Worm (Caenorhabditis elegans): Measurements from ENCODE around the gene glb-19.

Gene glb-19

DNA sequence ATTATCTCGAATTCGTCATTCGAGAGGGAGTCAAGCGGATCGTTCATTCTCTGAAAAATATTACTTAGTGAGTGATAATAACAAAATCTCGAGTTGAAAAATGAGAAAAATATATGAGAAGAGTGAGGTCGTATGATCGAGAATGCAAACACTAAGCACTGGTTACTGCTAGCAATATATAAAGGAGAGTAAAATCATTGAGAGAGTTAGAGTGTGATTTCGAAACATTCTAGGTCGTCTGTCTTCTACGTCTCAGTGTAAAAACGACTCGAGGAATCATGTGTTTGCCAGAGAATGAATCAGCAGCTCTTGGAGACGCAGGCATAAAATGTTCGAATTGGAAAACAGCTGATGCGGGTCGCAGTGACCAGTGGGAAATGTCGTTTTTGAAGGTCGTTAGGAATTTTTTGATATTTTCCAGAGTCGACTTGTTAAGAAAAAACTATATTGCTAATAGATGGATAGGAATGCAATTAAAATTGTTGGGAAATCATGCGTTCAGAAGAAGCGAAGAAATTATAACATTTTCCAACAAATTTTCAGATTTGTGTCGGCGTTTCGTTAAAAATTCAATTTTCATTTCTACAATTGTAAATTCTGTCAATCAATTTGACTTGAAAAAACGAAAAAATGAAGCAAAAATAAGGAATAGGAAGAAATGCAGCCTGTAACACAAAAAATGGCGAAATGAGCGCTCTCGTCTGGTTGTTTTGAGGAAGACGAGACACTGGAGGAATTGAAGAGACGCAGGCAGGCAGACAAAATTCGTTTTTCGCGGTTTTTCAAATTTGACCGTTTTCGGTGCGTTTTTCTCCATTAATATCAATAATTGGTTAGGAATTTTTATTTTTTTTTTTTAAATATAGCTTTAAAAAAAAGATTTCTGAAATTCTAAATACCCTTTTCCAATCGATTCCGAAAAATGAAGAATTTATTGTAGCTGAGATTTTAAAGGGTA is 43.4 kb upstream of the glb-19 start, which contains the start of gene allo-1:
TSS of gene allo-1 (minus strand) at position 51 of the 958 bp plus-strand sequence.
- TF ChIP-seq nhr-11 (tag; optimal IDR thresholded peaks at IDR 0.05): no peak
- no peak for TF ChIP-seq unc-62 (GFP tag; optimal IDR thresholded peaks at IDR 0.05)
- TF ChIP-seq tbx-2 (tag; optimal IDR thresholded peaks at IDR 0.05): no peak
- no peak for TF ChIP-seq mml-1 (tag; optimal IDR thresholded peaks at IDR 0.05)
- TF ChIP-seq nhr-28 (tag; optimal IDR thresholded peaks at IDR 0.05): no peak
- TF ChIP-seq nhr-12 (tag; optimal IDR thresholded peaks at IDR 0.05): no peak
- peak; percentile 33 for TF ChIP-seq ceh-28 (tag; optimal IDR thresholded peaks at IDR 0.05)
- no peak for TF ChIP-seq nhr-77 (tag; optimal IDR thresholded peaks at IDR 0.05)
- no peak for TF ChIP-seq ztf-11 (tag; optimal IDR thresholded peaks at IDR 0.05)
- peak; percentile 8 for TF ChIP-seq ama-1 (optimal IDR thresholded peaks at IDR 0.05)
- TF ChIP-seq nhr-237 (tag; optimal IDR thresholded peaks at IDR 0.05): no peak
- no peak for TF ChIP-seq unc-39 (tag; optimal IDR thresholded peaks at IDR 0.05)
- no peak for TF ChIP-seq fkh-10 (GFP tag; optimal IDR thresholded peaks at IDR 0.05)
- peak; percentile 47 for TF ChIP-seq elt-2 (tag; optimal IDR thresholded peaks at IDR 0.05)
- TF ChIP-seq ZK546.5 (tag; optimal IDR thresholded peaks at IDR 0.05): no peak
- TF ChIP-seq eor-1 (tag; optimal IDR thresholded peaks at IDR 0.05): no peak
- TF ChIP-seq elt-3 (tag; optimal IDR thresholded peaks at IDR 0.05): no peak
- TF ChIP-seq fkh-2 (tag; optimal IDR thresholded peaks at IDR 0.05): no peak
- peak; percentile 15 for TF ChIP-seq pqm-1 (tag; optimal IDR thresholded peaks at IDR 0.05)
- no peak for TF ChIP-seq nhr-67 (tag; optimal IDR thresholded peaks at IDR 0.05)
- peak; percentile 45 for TF ChIP-seq hmg-11 (tag; optimal IDR thresholded peaks at IDR 0.05)
- no peak for TF ChIP-seq nhr-76 (tag; optimal IDR thresholded peaks at IDR 0.05)
- no peak for TF ChIP-seq ztf-4 (tag; optimal IDR thresholded peaks at IDR 0.05)
- no peak for TF ChIP-seq ceh-82 (tag; optimal IDR thresholded peaks at IDR 0.05)
- TF ChIP-seq snpc-4 (tag; optimal IDR thresholded peaks at IDR 0.05): peak; percentile 67
- TF ChIP-seq nhr-43 (tag; optimal IDR thresholded peaks at IDR 0.05; ENCODE audit: poor library complexity, severe bottlenecking): no peak
- TF ChIP-seq ceh-16 (tag; optimal IDR thresholded peaks at IDR 0.05): no peak
- no peak for TF ChIP-seq R02D3.7 (tag; optimal IDR thresholded peaks at IDR 0.05)
- TF ChIP-seq zag-1 (tag; optimal IDR thresholded peaks at IDR 0.05): no peak
- no peak for TF ChIP-seq aly-2 (tag; optimal IDR thresholded peaks at IDR 0.05)
- TF ChIP-seq lsy-12 (tag; optimal IDR thresholded peaks at IDR 0.05): no peak
- TF ChIP-seq sea-2 (GFP tag; optimal IDR thresholded peaks at IDR 0.05): no peak
- peak; percentile 58 for TF ChIP-seq egl-5 (tag; optimal IDR thresholded peaks at IDR 0.05)
- TF ChIP-seq lin-39 (tag; optimal IDR thresholded peaks at IDR 0.05): peak; percentile 40
- TF ChIP-seq fos-1 (tag; optimal IDR thresholded peaks at IDR 0.05): no peak
- TF ChIP-seq daf-12 (tag; optimal IDR thresholded peaks at IDR 0.05): no peak
- TF ChIP-seq nfya-1 (tag; optimal IDR thresholded peaks at IDR 0.05; ENCODE audit: insufficient read depth): peak; percentile 36
- peak; percentile 72 for TF ChIP-seq jun-1 (tag; optimal IDR thresholded peaks at IDR 0.05)
- TF ChIP-seq lin-15B (tag; optimal IDR thresholded peaks at IDR 0.05): peak; percentile 23
- TF ChIP-seq nhr-25 (tag; optimal IDR thresholded peaks at IDR 0.05): peak; percentile 86
- peak; percentile 67 for TF ChIP-seq pha-4 (tag; optimal IDR thresholded peaks at IDR 0.05)
- no peak for TF ChIP-seq ceh-9 (tag; optimal IDR thresholded peaks at IDR 0.05)
- no peak for TF ChIP-seq elt-1 (tag; optimal IDR thresholded peaks at IDR 0.05)
- peak; percentile 1 for TF ChIP-seq skn-1 (tag; optimal IDR thresholded peaks at IDR 0.05)
- TF ChIP-seq mdl-1 (tag; optimal IDR thresholded peaks at IDR 0.05): no peak
- TF ChIP-seq nhr-23 (tag; optimal IDR thresholded peaks at IDR 0.05): peak; percentile 72
- no peak for TF ChIP-seq egl-27 (tag; optimal IDR thresholded peaks at IDR 0.05)

Measured in whole organism, L3 larva.